Fruit fly (Drosophila melanogaster): ENCODE measurements around the gene Eogt.

The Eogt gene

dm6 chr2L:2365077-2365651 lies 15.7 kb upstream of the Eogt start, which contains the start of the genes Rab5 and Axud1:
Gene Rab5 (minus strand): TSS chr2L:2365273.
Gene Axud1 (plus strand): TSS chr2L:2365345.
- TF ChIP-seq stc (GFP tag; IDR thresholded peaks at IDR 0.05): peak; percentile 11; the same call in 1 of the 2 replicates
- peak; percentile 90 for TF ChIP-seq cg (GFP tag; optimal IDR thresholded peaks at IDR 0.05)
- TF ChIP-seq Atf-2 (GFP tag; optimal IDR thresholded peaks at IDR 0.05): no peak
- peak; percentile 21; the same call in 1 of the 2 replicates for TF ChIP-seq E2f1 (GFP tag; IDR thresholded peaks at IDR 0.05)
- peak; percentile 38 for TF ChIP-seq CoRest (tag; optimal IDR thresholded peaks at IDR 0.05)
- TF ChIP-seq CG2678 (tag; optimal IDR thresholded peaks at IDR 0.05): no peak
- TF ChIP-seq Gug (GFP tag; IDR thresholded peaks at IDR 0.05): no peak
- TF ChIP-seq CG9876 (GFP tag; optimal IDR thresholded peaks at IDR 0.05): no peak
- TF ChIP-seq Dref (GFP tag; IDR thresholded peaks at IDR 0.05): peak; percentile 41
- TF ChIP-seq kay (GFP tag; optimal IDR thresholded peaks at IDR 0.05): peak; percentile 97
- TF ChIP-seq CG42726 (GFP tag; IDR thresholded peaks at IDR 0.05; ENCODE audit: partially characterized antibody): 0 out of 2 replicates have a peak, but pooled peaks have one; percentile 45
- TF ChIP-seq danr (GFP tag; IDR thresholded peaks at IDR 0.05): no peak
- TF ChIP-seq inv (GFP tag; IDR thresholded peaks at IDR 0.05; ENCODE audit: partially characterized antibody): no peak
- TF ChIP-seq CG12659 (GFP tag; optimal IDR thresholded peaks at IDR 0.05): peak; percentile 68
- TF ChIP-seq pita (GFP tag; optimal IDR thresholded peaks at IDR 0.05): peak; percentile 74
- peak in 1 of 2 experiments; percentile 12 for TF ChIP-seq Eip74EF (GFP tag; optimal IDR thresholded peaks at IDR 0.05)
- peak; percentile 38 for TF ChIP-seq Nf-YC (tag; optimal IDR thresholded peaks at IDR 0.05)
- peak in 1 of 2 experiments; percentile 85 for TF ChIP-seq Pdp1 (GFP tag; optimal IDR thresholded peaks at IDR 0.05)
- no peak for TF ChIP-seq peb (GFP tag; IDR thresholded peaks at IDR 0.05)
- TF ChIP-seq CG7745 (tag; optimal IDR thresholded peaks at IDR 0.05): no peak
- TF ChIP-seq CG8290 (GFP tag; optimal IDR thresholded peaks at IDR 0.05): no peak
- TF ChIP-seq CG8290 (tag; optimal IDR thresholded peaks at IDR 0.05): peak in 1 of 2 experiments; percentile 17
- TF ChIP-seq phol (tag; optimal IDR thresholded peaks at IDR 0.05): peak; percentile 59
- peak; percentile 4 for TF ChIP-seq sqz (GFP tag; optimal IDR thresholded peaks at IDR 0.05)
- 0 out of 3 replicates have a peak, but pooled peaks have one; percentile 36 for TF ChIP-seq ci (GFP tag; IDR thresholded peaks at IDR 0.05)
- TF ChIP-seq dm (GFP tag; optimal IDR thresholded peaks at IDR 0.05): peak; percentile 42
- TF ChIP-seq CG6791 (GFP tag; IDR thresholded peaks at IDR 0.05; ENCODE audit: partially characterized antibody): no peak
- TF ChIP-seq CG2120 (GFP tag; optimal IDR thresholded peaks at IDR 0.05): no peak
- TF ChIP-seq Sry-δ (GFP tag; optimal IDR thresholded peaks at IDR 0.05): peak; percentile 59
- TF ChIP-seq Nf-YB (GFP tag; optimal IDR thresholded peaks at IDR 0.05): peak; percentile 19
- peak; percentile 42 for TF ChIP-seq CG10267 (tag; optimal IDR thresholded peaks at IDR 0.05)
- peak; percentile 89 for TF ChIP-seq Sin3A (optimal IDR thresholded peaks at IDR 0.05)
- TF ChIP-seq CG10565 (GFP tag; optimal IDR thresholded peaks at IDR 0.05): no peak
- peak; percentile 19 for TF ChIP-seq Fer1 (GFP tag; optimal IDR thresholded peaks at IDR 0.05)
- TF ChIP-seq CG31224 (GFP tag; IDR thresholded peaks at IDR 0.05): no peak
- TF ChIP-seq ssp (GFP tag; IDR thresholded peaks at IDR 0.05): peak; percentile 37; the same call in 1 of the 2 replicates
- TF ChIP-seq CG2712 (tag; optimal IDR thresholded peaks at IDR 0.05): peak; percentile 61
- TF ChIP-seq Abd-B (GFP tag; optimal IDR thresholded peaks at IDR 0.05): peak; percentile 67
- peak; percentile 10; the same call in 1 of the 2 replicates for TF ChIP-seq CG31441 (GFP tag; IDR thresholded peaks at IDR 0.05)
- TF ChIP-seq CTCF (GFP tag; optimal IDR thresholded peaks at IDR 0.05): peak; percentile 37
- peak; percentile 41; the same call in 1 of the 3 replicates for TF ChIP-seq CG17361 (GFP tag; IDR thresholded peaks at IDR 0.05)
- TF ChIP-seq CG3726 (GFP tag; IDR thresholded peaks at IDR 0.05): no peak
- peak; percentile 4 for TF ChIP-seq Xbp1 (GFP tag; optimal IDR thresholded peaks at IDR 0.05)
- no peak for TF ChIP-seq pnt (GFP tag; optimal IDR thresholded peaks at IDR 0.05)
- peak; percentile 34; the same call in 1 of the 3 replicates for TF ChIP-seq CG11695 (GFP tag; IDR thresholded peaks at IDR 0.05)
- no peak for TF ChIP-seq chif (GFP tag; optimal IDR thresholded peaks at IDR 0.05)
- no peak for TF ChIP-seq ewg (GFP tag; optimal IDR thresholded peaks at IDR 0.05)
- TF ChIP-seq unpg (GFP tag; optimal IDR thresholded peaks at IDR 0.05): peak; percentile 2
- TF ChIP-seq amos (GFP tag; IDR thresholded peaks at IDR 0.05; ENCODE audit: partially characterized antibody): no peak
- no peak for TF ChIP-seq CG1024 (GFP tag; IDR thresholded peaks at IDR 0.05)

All from whole organism, embryonic.